Worm (Caenorhabditis elegans) whole organism, young adult: Measurements from ENCODE around the gene bec-1.

Experiments
- B0336.3 ChIP-seq: fragments of 200-800 bp; sonication (Bioruptor generic); IDR thresholded peaks from 2 replicates; pipeline ENCODE4 v1.3.6; 2022; ENCODE audit warnings: missing genetic modification characterization, missing compliant biosample characterization
- C17E4.6 ChIP-seq: fragments of 200-800 bp; sonication (Bioruptor generic); IDR thresholded peaks from 2 replicates; pipeline ENCODE4 v1.3.6; 2022; ENCODE audit warnings: missing genetic modification reagents, missing genetic modification characterization, missing compliant biosample characterization
- D2030.7 ChIP-seq: fragments of 200-800 bp; sonication (Bioruptor generic); IDR thresholded peaks from 2 replicates; pipeline ENCODE4 v1.3.6; 2022; ENCODE audit warnings: missing genetic modification reagents, missing genetic modification characterization, missing compliant biosample characterization
- F33H1.4 ChIP-seq: fragments of 200-800 bp; sonication (Bioruptor generic); IDR thresholded peaks from 2 replicates; pipeline ENCODE4 v1.3.6; 2022; ENCODE audit warnings: missing genetic modification reagents, missing genetic modification characterization, missing compliant biosample characterization
- F39B2.1 ChIP-seq: fragments of 200-800 bp; sonication (Bioruptor generic); IDR thresholded peaks from 2 replicates; pipeline ENCODE4 v1.3.6; 2022; ENCODE audit warnings: missing genetic modification reagents, missing genetic modification characterization, missing compliant biosample characterization
- F52B5.7 ChIP-seq: sonication (generic microtip); optimal IDR thresholded peaks from 2 replicates; lab custom pipeline; 2016; ENCODE audit warnings: mild to moderate bottlenecking, missing genetic modification characterization, missing compliant biosample characterization
- F55B11.4 ChIP-seq: sonication (generic microtip); optimal IDR thresholded peaks from 2 replicates; lab custom pipeline; 2016; ENCODE audit warnings: missing compliant biosample characterization, missing genetic modification characterization, borderline replicate concordance; ENCODE audit not compliant: insufficient read depth
- K11D2.4 ChIP-seq: fragments of 200-800 bp; sonication (Bioruptor generic); IDR thresholded peaks from 2 replicates; pipeline ENCODE4 v1.3.6; 2022; ENCODE audit warnings: missing genetic modification reagents, missing genetic modification characterization, missing compliant biosample characterization
- K12H6.12 ChIP-seq: fragments of 200-800 bp; sonication (Bioruptor generic); optimal IDR thresholded peaks from 2 replicates; lab custom pipeline; 2018; ENCODE audit warnings: mild to moderate bottlenecking, missing genetic modification characterization, missing compliant biosample characterization
- T07F8.4 ChIP-seq: sonication (generic microtip); optimal IDR thresholded peaks from 2 replicates; lab custom pipeline; 2016; ENCODE audit warnings: mild to moderate bottlenecking, missing genetic modification characterization, moderate library complexity, missing compliant biosample characterization
- Y53G8AR.9 ChIP-seq: fragments of 200-800 bp; sonication (Bioruptor generic); conservative IDR thresholded peaks from 2 replicates; pipeline ENCODE4 v1.3.6; 2022; ENCODE audit warnings: missing genetic modification reagents, missing genetic modification characterization, missing compliant biosample characterization
- Y95B8A.8 ChIP-seq: fragments of 200-800 bp; sonication (Bioruptor generic); IDR thresholded peaks from 2 replicates; pipeline ENCODE4 v1.3.6; 2022; ENCODE audit warnings: missing genetic modification reagents, missing genetic modification characterization, missing compliant biosample characterization
- ZK185.1 ChIP-seq: sonication (generic microtip); optimal IDR thresholded peaks from 2 replicates; lab custom pipeline; 2016; ENCODE audit warnings: mild to moderate bottlenecking, missing genetic modification characterization, missing compliant biosample characterization; ENCODE audit not compliant: poor library complexity, severe bottlenecking
- attf-6 ChIP-seq: fragments of 200-800 bp; sonication (Bioruptor generic); IDR thresholded peaks from 2 replicates; pipeline ENCODE4 v1.3.6; 2022; ENCODE audit warnings: missing genetic modification reagents, missing genetic modification characterization, missing compliant biosample characterization
- bed-1 ChIP-seq: fragments of 200-800 bp; sonication (Bioruptor generic); IDR thresholded peaks from 2 replicates; pipeline ENCODE4 v1.3.6; 2022; ENCODE audit warnings: missing genetic modification reagents, missing genetic modification characterization, missing compliant biosample characterization
- cebp-1 ChIP-seq, 2 experiments: fragments of 200-800 bp in 1 of 2; sonication (Bioruptor generic) in 1 of 2; sonication (generic microtip) in 1 of 2; IDR thresholded peaks in 1 of 2; optimal IDR thresholded peaks in 1 of 2; 2 replicates each; pipeline versions ENCODE4 v1.3.6 to Lab custom; 2017 to 2022; ENCODE audit warnings: missing compliant biosample characterization in 2 of 2, missing genetic modification characterization in 2 of 2, mild to moderate bottlenecking in 1 of 2, missing genetic modification reagents in 1 of 2, moderate library complexity in 1 of 2
- cebp-2 ChIP-seq: fragments of 200-800 bp; sonication (Bioruptor generic); IDR thresholded peaks from 2 replicates; pipeline ENCODE4 v1.3.6; 2022; ENCODE audit warnings: missing genetic modification characterization, missing compliant biosample characterization
- ceh-27 ChIP-seq: fragments of 200-800 bp; sonication (Bioruptor generic); optimal IDR thresholded peaks from 2 replicates; lab custom pipeline; 2018; ENCODE audit warnings: mild to moderate bottlenecking, missing genetic modification characterization, moderate library complexity, missing compliant biosample characterization
- ceh-58 ChIP-seq: fragments of 200-800 bp; sonication (Bioruptor generic); IDR thresholded peaks from 2 replicates; pipeline ENCODE4 v1.3.6; 2022; ENCODE audit warnings: missing genetic modification characterization, missing compliant biosample characterization
- dox-1 ChIP-seq: fragments of 200-800 bp; sonication (Bioruptor generic); IDR thresholded peaks from 2 replicates; pipeline ENCODE4 v1.3.6; 2022; ENCODE audit warnings: missing genetic modification reagents, missing genetic modification characterization, missing compliant biosample characterization
- ets-4 ChIP-seq: fragments of 200-800 bp; sonication (Bioruptor generic); optimal IDR thresholded peaks from 2 replicates; lab custom pipeline; 2018; ENCODE audit warnings: mild to moderate bottlenecking, missing genetic modification characterization, missing compliant biosample characterization
- him-1 ChIP-seq: sonication (generic microtip); optimal IDR thresholded peaks from 2 replicates; lab custom pipeline; 2016; ENCODE audit warnings: missing genotype, missing genetic modification reagents, missing genetic modification characterization, missing compliant biosample characterization
- hmg-1.2 ChIP-seq: fragments of 200-800 bp; sonication (Bioruptor generic); IDR thresholded peaks from 2 replicates; pipeline ENCODE4 v1.3.6; 2022; ENCODE audit warnings: missing genetic modification reagents, missing genetic modification characterization, missing compliant biosample characterization
- hsf-1 ChIP-seq: fragments of 200-800 bp; sonication (Bioruptor generic); IDR thresholded peaks from 2 replicates; pipeline ENCODE4 v1.3.6; 2022; ENCODE audit warnings: missing genetic modification reagents, missing genetic modification characterization, missing compliant biosample characterization
- let-607 ChIP-seq, 2 experiments: fragments of 200-800 bp in 1 of 2; sonication (Bioruptor generic) in 1 of 2; sonication (generic microtip) in 1 of 2; optimal IDR thresholded peaks; 2 replicates each; lab custom pipeline; 2016 to 2018; ENCODE audit warnings: mild to moderate bottlenecking in 2 of 2, missing compliant biosample characterization in 2 of 2, missing genetic modification characterization in 2 of 2, moderate library complexity in 2 of 2, missing genotype in 1 of 2
- lin-40 ChIP-seq: sonication (generic microtip); optimal IDR thresholded peaks from 2 replicates; lab custom pipeline; 2016; ENCODE audit warnings: missing genetic modification characterization, mild to moderate bottlenecking, missing compliant biosample characterization, missing genotype, missing genetic modification reagents
- lir-1 ChIP-seq: fragments of 200-800 bp; sonication (Bioruptor generic); conservative IDR thresholded peaks from 2 replicates; pipeline ENCODE4 v1.3.6; 2022; ENCODE audit warnings: missing genetic modification reagents, missing genetic modification characterization, missing compliant biosample characterization
- madf-6 ChIP-seq: fragments of 200-800 bp; sonication (Bioruptor generic); IDR thresholded peaks from 2 replicates; pipeline ENCODE4 v1.3.6; 2022; ENCODE audit warnings: missing genetic modification reagents, missing genetic modification characterization, missing compliant biosample characterization
- nfyb-1 ChIP-seq: fragments of 200-800 bp; sonication (Bioruptor generic); IDR thresholded peaks from 2 replicates; pipeline ENCODE4 v1.3.6; 2022; ENCODE audit warnings: missing genetic modification reagents, missing genetic modification characterization, missing compliant biosample characterization
- nhr-80 ChIP-seq: sonication (generic microtip); optimal IDR thresholded peaks from 2 replicates; lab custom pipeline; 2016; ENCODE audit warnings: missing genetic modification characterization, missing compliant biosample characterization
- nhr-90 ChIP-seq: sonication (generic microtip); optimal IDR thresholded peaks from 2 replicates; lab custom pipeline; 2016; ENCODE audit warnings: missing genotype, mild to moderate bottlenecking, missing genetic modification characterization, missing compliant biosample characterization
- pbrm-1 ChIP-seq: fragments of 200-800 bp; sonication (Bioruptor generic); IDR thresholded peaks from 2 replicates; pipeline ENCODE4 v1.3.6; 2022; ENCODE audit warnings: missing genetic modification reagents, missing genetic modification characterization, missing compliant biosample characterization
- snpc-1.1 ChIP-seq: sonication (generic microtip); optimal IDR thresholded peaks from 2 replicates; lab custom pipeline; 2017; ENCODE audit warnings: missing genetic modification characterization, mild to moderate bottlenecking, missing compliant biosample characterization, antibody characterized with exemption, moderate library complexity, missing genotype, missing genetic modification reagents; ENCODE audit not compliant: insufficient read depth
- unc-130 ChIP-seq: sonication (generic microtip); optimal IDR thresholded peaks from 2 replicates; lab custom pipeline; 2016; ENCODE audit warnings: missing genetic modification reagents, missing genetic modification characterization, missing compliant biosample characterization
- zfh-2 ChIP-seq: fragments of 200-800 bp; sonication (Bioruptor generic); conservative IDR thresholded peaks from 2 replicates; pipeline ENCODE4 v1.3.6; 2022; ENCODE audit warnings: missing genetic modification reagents, missing genetic modification characterization, missing compliant biosample characterization
- ztf-25 ChIP-seq: fragments of 200-800 bp; sonication (Bioruptor generic); IDR thresholded peaks from 2 replicates; pipeline ENCODE4 v1.3.6; 2022; ENCODE audit warnings: missing genetic modification reagents, missing genetic modification characterization, missing compliant biosample characterization
- ztf-3 ChIP-seq: fragments of 200-800 bp; sonication (Bioruptor generic); optimal IDR thresholded peaks from 2 replicates; lab custom pipeline; 2018; ENCODE audit warnings: mild to moderate bottlenecking, missing genetic modification characterization, missing compliant biosample characterization

The bec-1 gene

ce11 chrIV:5664375-5665004 is at the start of gene bec-1:
Gene bec-1, minus strand, starts transcription at chrIV:5664425.
- TF ChIP-seq B0336.3 (GFP tag; lab: Robert Waterston, UW) (peak; percentile 57; the same call in 1 of the 2 replicates), ets-4 (GFP tag; lab: Kevin White, UChicago) (peak; percentile 28), cebp-1 (GFP tag; IDR thresholded peaks at IDR 0.05; lab: Robert Waterston, UW) (no peak), cebp-1 (tag; optimal IDR thresholded peaks at IDR 0.05; lab: Kevin White, UChicago) (no peak), snpc-1.1 (tag; lab: Kevin White, UChicago) (no peak), pbrm-1 (GFP tag; lab: Robert Waterston, UW) (0 out of 2 replicates have a peak, but pooled peaks have one; percentile 29), D2030.7 (GFP tag; lab: Robert Waterston, UW) (no peak), let-607 (tag; optimal IDR thresholded peaks at IDR 0.05; lab: Kevin White, UChicago) (peak in 1 of 2 experiments; percentile 20), Y53G8AR.9 (GFP tag; lab: Robert Waterston, UW) (peak; percentile 57; the same call in 1 of the 2 replicates), ceh-58 (GFP tag; lab: Robert Waterston, UW) (no peak), bed-1 (GFP tag; lab: Robert Waterston, UW) (no peak), C17E4.6 (no peak), nfyb-1 (GFP tag; lab: Robert Waterston, UW) (peak; percentile 62), nhr-90 (peak; percentile 14), nhr-80 (tag; lab: Kevin White, UChicago) (peak; percentile 12), F52B5.7 (tag; lab: Kevin White, UChicago) (peak; percentile 7), ztf-3 (no peak), K11D2.4 (no peak), dox-1 (GFP tag; lab: Robert Waterston, UW) (peak; percentile 25; the same call in 1 of the 2 replicates), K12H6.12 (tag; lab: Kevin White, UChicago) (no peak), madf-6 (peak; percentile 37; the same call in 1 of the 2 replicates), ZK185.1 (tag; lab: Kevin White, UChicago) (no peak)

ce11 chrIV:5708796-5709195 is 44.6 kb upstream of the bec-1 start, which contains the start of gene C55C3.1:
Gene C55C3.1, plus strand, starts transcription at chrIV:5709096.
- TF ChIP-seq hsf-1 (GFP tag; lab: Robert Waterston, UW) (no peak), unc-130 (GFP tag; lab: Kevin White, UChicago) (no peak), T07F8.4 (tag; lab: Kevin White, UChicago) (no peak)

DNA sequence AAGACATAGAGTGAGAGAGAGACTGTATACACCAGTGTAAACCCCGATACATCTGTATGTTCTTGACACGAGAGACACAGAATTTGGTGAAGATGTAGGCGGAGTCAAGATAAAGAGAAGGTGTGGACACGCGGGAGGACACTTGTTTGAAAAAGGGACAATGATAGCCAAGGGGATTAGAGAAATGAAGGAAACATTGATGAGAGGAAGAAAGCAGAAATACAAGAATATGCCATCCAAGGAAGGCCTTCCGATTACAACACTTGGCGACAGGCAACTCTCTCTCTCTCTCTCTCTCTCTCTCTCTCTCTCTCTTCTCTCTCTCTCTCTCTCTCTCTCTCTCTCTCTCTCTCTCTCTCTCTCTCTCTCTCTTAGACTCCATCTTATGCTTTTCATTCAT is 42.4 kb upstream of the bec-1 start:
- TF ChIP-seq lin-40 (tag; lab: Kevin White, UChicago) = no peak
- TF ChIP-seq F55B11.4 (tag; lab: Kevin White, UChicago) = no peak
- TF ChIP-seq zfh-2 (GFP tag; lab: Robert Waterston, UW) = no peak
- no peak for TF ChIP-seq unc-130 (GFP tag; lab: Kevin White, UChicago)
- no peak for TF ChIP-seq cebp-2 (GFP tag; lab: Robert Waterston, UW)
- no peak for TF ChIP-seq F33H1.4 (GFP tag; lab: Robert Waterston, UW)
- TF ChIP-seq ceh-58 (GFP tag; lab: Robert Waterston, UW) = no peak
- TF ChIP-seq Y95B8A.8 (GFP tag; lab: Robert Waterston, UW) = no peak
- TF ChIP-seq snpc-1.1 (tag; lab: Kevin White, UChicago) = no peak
- no peak for TF ChIP-seq hmg-1.2 (GFP tag; lab: Robert Waterston, UW)
- no peak for TF ChIP-seq lir-1 (GFP tag; lab: Robert Waterston, UW)
- no peak for TF ChIP-seq ceh-27
- TF ChIP-seq F39B2.1 = no peak
- TF ChIP-seq ztf-3 = no peak
- TF ChIP-seq attf-6 = no peak
- no peak for TF ChIP-seq ztf-25 (GFP tag; lab: Robert Waterston, UW)
- TF ChIP-seq him-1 (tag; lab: Kevin White, UChicago) = no peak
- TF ChIP-seq, all 124 proteins: peak for 0
